Worm (Caenorhabditis elegans): ENCODE results near the gene ctsa-2.

The ctsa-2 gene

ce11 chrX:6455157-6455556, 24.7 kb upstream of the ctsa-2 start, which contains the start of gene nas-33:
nas-33 (minus strand) TSS chrX:6455257.
- TF ChIP-seq zip-8 (tag; optimal IDR thresholded peaks at IDR 0.05), result no peak
- no peak for TF ChIP-seq nhr-237 (tag; optimal IDR thresholded peaks at IDR 0.05)
- TF ChIP-seq unc-62 (GFP tag; optimal IDR thresholded peaks at IDR 0.05), result no peak
- TF ChIP-seq mls-2 (tag; optimal IDR thresholded peaks at IDR 0.05), result no peak
- TF ChIP-seq blmp-1 (tag; optimal IDR thresholded peaks at IDR 0.05), result no peak
- TF ChIP-seq cnd-1 (tag; optimal IDR thresholded peaks at IDR 0.05), result no peak
- no peak for TF ChIP-seq snpc-4 (tag; optimal IDR thresholded peaks at IDR 0.05)
- no peak for TF ChIP-seq sptf-1 (tag; optimal IDR thresholded peaks at IDR 0.05)
- no peak for TF ChIP-seq elt-3 (tag; optimal IDR thresholded peaks at IDR 0.05)

ce11 chrX:6450839-6451491, 20.6 kb upstream of the ctsa-2 start, which contains the start of the genes grl-6 and K10C2.6:
grl-6 (minus strand) TSS chrX:6450939.
K10C2.6 (plus strand) TSS chrX:6451441.
- TF ChIP-seq unc-39 (tag; optimal IDR thresholded peaks at IDR 0.05), result no peak
- no peak for TF ChIP-seq nhr-12 (tag; optimal IDR thresholded peaks at IDR 0.05)
- TF ChIP-seq nhr-237 (tag; optimal IDR thresholded peaks at IDR 0.05), result no peak
- TF ChIP-seq cnd-1 (tag; optimal IDR thresholded peaks at IDR 0.05), result no peak
- TF ChIP-seq lin-13 (tag; optimal IDR thresholded peaks at IDR 0.05), result no peak
- no peak for TF ChIP-seq sptf-1 (tag; optimal IDR thresholded peaks at IDR 0.05)
- TF ChIP-seq tbx-8 (GFP tag; optimal IDR thresholded peaks at IDR 0.05), result no peak
- TF ChIP-seq mab-5 (tag; optimal IDR thresholded peaks at IDR 0.05), result no peak
- no peak for TF ChIP-seq ceh-83 (GFP tag; optimal IDR thresholded peaks at IDR 0.05)
- no peak for TF ChIP-seq drap-1 (GFP tag; optimal IDR thresholded peaks at IDR 0.05)

ce11 chrX:6448866-6449400, 18.5 kb upstream of the ctsa-2 start, which contains the start of gene fah-1:
fah-1 (minus strand) TSS chrX:6448916.
- TF ChIP-seq nhr-12 (tag; optimal IDR thresholded peaks at IDR 0.05), result no peak
- TF ChIP-seq sptf-1 (tag; optimal IDR thresholded peaks at IDR 0.05), result no peak
- no peak for TF ChIP-seq snpc-4 (tag; optimal IDR thresholded peaks at IDR 0.05)
- TF ChIP-seq ceh-39 (tag; optimal IDR thresholded peaks at IDR 0.05), result no peak
- peak; percentile 30 for TF ChIP-seq unc-62 (GFP tag; optimal IDR thresholded peaks at IDR 0.05)
- peak; percentile 69 for TF ChIP-seq elt-3 (tag; optimal IDR thresholded peaks at IDR 0.05)
- TF ChIP-seq ztf-11 (tag; optimal IDR thresholded peaks at IDR 0.05), result no peak
- TF ChIP-seq nhr-2 (tag; optimal IDR thresholded peaks at IDR 0.05), result peak; percentile 56
- no peak for TF ChIP-seq pha-4 (tag; optimal IDR thresholded peaks at IDR 0.05)

ce11 chrX:6446564-6446963, 16.2 kb upstream of the ctsa-2 start, which contains the start of gene asp-14:
asp-14 (minus strand) TSS chrX:6446664.
- TF ChIP-seq ham-2 (GFP tag; optimal IDR thresholded peaks at IDR 0.05) (no peak), blmp-1 (tag; optimal IDR thresholded peaks at IDR 0.05) (no peak), tbx-8 (GFP tag; optimal IDR thresholded peaks at IDR 0.05) (no peak), snpc-4 (tag; optimal IDR thresholded peaks at IDR 0.05) (no peak), flh-1 (GFP tag; optimal IDR thresholded peaks at IDR 0.05) (no peak), cnd-1 (tag; optimal IDR thresholded peaks at IDR 0.05) (no peak), nhr-2 (tag; optimal IDR thresholded peaks at IDR 0.05) (no peak), mls-2 (tag; optimal IDR thresholded peaks at IDR 0.05) (no peak), nhr-76 (tag; optimal IDR thresholded peaks at IDR 0.05) (no peak), bed-3 (GFP tag; optimal IDR thresholded peaks at IDR 0.05) (no peak), nhr-12 (tag; optimal IDR thresholded peaks at IDR 0.05) (no peak), ztf-11 (tag; optimal IDR thresholded peaks at IDR 0.05) (no peak), hlh-1 (tag; optimal IDR thresholded peaks at IDR 0.05) (no peak), drap-1 (GFP tag; optimal IDR thresholded peaks at IDR 0.05) (no peak), elt-1 (tag; optimal IDR thresholded peaks at IDR 0.05; ENCODE audit: borderline replicate concordance, insufficient read depth) (no peak), mep-1 (tag; optimal IDR thresholded peaks at IDR 0.05) (no peak), sptf-1 (tag; optimal IDR thresholded peaks at IDR 0.05) (no peak)

ce11 chrX:6445239-6445638, 14.8 kb upstream of the ctsa-2 start:
- TF ChIP-seq cnd-1 (tag; optimal IDR thresholded peaks at IDR 0.05) (no peak), snpc-4 (tag; optimal IDR thresholded peaks at IDR 0.05) (no peak), sem-2 (GFP tag; optimal IDR thresholded peaks at IDR 0.05) (no peak), lsy-2 (tag; optimal IDR thresholded peaks at IDR 0.05) (no peak), M03D4.4 (tag; optimal IDR thresholded peaks at IDR 0.05) (no peak), elt-3 (tag; optimal IDR thresholded peaks at IDR 0.05) (no peak), ham-2 (GFP tag; optimal IDR thresholded peaks at IDR 0.05) (no peak), nhr-76 (tag; optimal IDR thresholded peaks at IDR 0.05) (no peak), unc-62 (GFP tag; optimal IDR thresholded peaks at IDR 0.05) (no peak), nhr-2 (tag; optimal IDR thresholded peaks at IDR 0.05) (no peak), blmp-1 (tag; optimal IDR thresholded peaks at IDR 0.05) (no peak), unc-39 (tag; optimal IDR thresholded peaks at IDR 0.05) (no peak), mep-1 (tag; optimal IDR thresholded peaks at IDR 0.05) (no peak), lin-13 (tag; optimal IDR thresholded peaks at IDR 0.05) (no peak), tbx-8 (GFP tag; optimal IDR thresholded peaks at IDR 0.05) (no peak), elt-1 (tag; optimal IDR thresholded peaks at IDR 0.05; ENCODE audit: borderline replicate concordance, insufficient read depth) (no peak), lin-32 (GFP tag; optimal IDR thresholded peaks at IDR 0.05) (no peak)

All from whole organism, mixed stage, embryonic.